Worm (Caenorhabditis elegans) whole organism, young adult: ENCODE results near the gene C18H9.1.
A peak's percentile ranks its signal among the peaks of the same experiment; 100 is the strongest.

ENCODE experiments used
- D2030.7 ChIP-seq: fragments of 200-800 bp; sonication (Bioruptor generic); IDR thresholded peaks from 2 replicates; pipeline ENCODE4 v1.3.6; 2022; ENCODE audit warnings: missing genetic modification reagents, missing genetic modification characterization, missing compliant biosample characterization
- F10E7.11 ChIP-seq: sonication (generic microtip); optimal IDR thresholded peaks from 2 replicates; lab custom pipeline; 2017; ENCODE audit warnings: mild to moderate bottlenecking, missing genetic modification characterization, moderate library complexity, missing compliant biosample characterization
- F22D6.2 ChIP-seq: sonication (generic microtip); optimal IDR thresholded peaks from 2 replicates; lab custom pipeline; 2016; ENCODE audit warnings: mild to moderate bottlenecking, missing genetic modification characterization, missing compliant biosample characterization
- F33H1.4 ChIP-seq: fragments of 200-800 bp; sonication (Bioruptor generic); IDR thresholded peaks from 2 replicates; pipeline ENCODE4 v1.3.6; 2022; ENCODE audit warnings: missing genetic modification reagents, missing genetic modification characterization, missing compliant biosample characterization
- K11D2.4 ChIP-seq: fragments of 200-800 bp; sonication (Bioruptor generic); IDR thresholded peaks from 2 replicates; pipeline ENCODE4 v1.3.6; 2022; ENCODE audit warnings: missing genetic modification reagents, missing genetic modification characterization, missing compliant biosample characterization
- Y53G8AR.9 ChIP-seq: fragments of 200-800 bp; sonication (Bioruptor generic); conservative IDR thresholded peaks from 2 replicates; pipeline ENCODE4 v1.3.6; 2022; ENCODE audit warnings: missing genetic modification reagents, missing genetic modification characterization, missing compliant biosample characterization
- ZK185.1 ChIP-seq: sonication (generic microtip); optimal IDR thresholded peaks from 2 replicates; lab custom pipeline; 2016; ENCODE audit warnings: mild to moderate bottlenecking, missing genetic modification characterization, missing compliant biosample characterization; ENCODE audit not compliant: poor library complexity, severe bottlenecking
- athp-1 ChIP-seq: sonication (generic microtip); optimal IDR thresholded peaks from 2 replicates; lab custom pipeline; 2017; ENCODE audit warnings: mild to moderate bottlenecking, missing genetic modification characterization, missing compliant biosample characterization
- attf-3 ChIP-seq: fragments of 200-800 bp; sonication (Bioruptor generic); conservative IDR thresholded peaks from 2 replicates; pipeline ENCODE4 v1.3.6; 2022; ENCODE audit warnings: missing genetic modification reagents, missing genetic modification characterization, missing compliant biosample characterization
- attf-5 ChIP-seq: fragments of 200-800 bp; sonication (Bioruptor generic); optimal IDR thresholded peaks from 2 replicates; lab custom pipeline; 2018; ENCODE audit warnings: mild to moderate bottlenecking, missing genetic modification characterization, missing compliant biosample characterization
- cebp-2 ChIP-seq: fragments of 200-800 bp; sonication (Bioruptor generic); IDR thresholded peaks from 2 replicates; pipeline ENCODE4 v1.3.6; 2022; ENCODE audit warnings: missing genetic modification characterization, missing compliant biosample characterization
- ceh-100 ChIP-seq: fragments of 200-800 bp; sonication (Bioruptor generic); IDR thresholded peaks from 2 replicates; pipeline ENCODE4 v1.3.6; 2022; ENCODE audit warnings: missing genetic modification reagents, missing genetic modification characterization, missing compliant biosample characterization
- ceh-27 ChIP-seq: fragments of 200-800 bp; sonication (Bioruptor generic); optimal IDR thresholded peaks from 2 replicates; lab custom pipeline; 2018; ENCODE audit warnings: mild to moderate bottlenecking, missing genetic modification characterization, moderate library complexity, missing compliant biosample characterization
- ceh-91 ChIP-seq: fragments of 200-800 bp; sonication (Bioruptor generic); IDR thresholded peaks from 2 replicates; pipeline ENCODE4 v1.3.6; 2022; ENCODE audit warnings: missing genetic modification reagents, missing genetic modification characterization, missing compliant biosample characterization
- chd-7 ChIP-seq: sonication (generic microtip); optimal IDR thresholded peaks from 2 replicates; lab custom pipeline; 2016; ENCODE audit warnings: mild to moderate bottlenecking, missing genetic modification characterization, moderate library complexity, missing compliant biosample characterization
- egl-18 ChIP-seq: fragments of 200-800 bp; sonication (Bioruptor generic); IDR thresholded peaks from 2 replicates; pipeline ENCODE4 v1.3.6; 2022; ENCODE audit warnings: missing genetic modification reagents, missing genetic modification characterization, missing compliant biosample characterization
- ekl-4 ChIP-seq: fragments of 200-800 bp; sonication (Bioruptor generic); IDR thresholded peaks from 2 replicates; pipeline ENCODE4 v1.3.6; 2022; ENCODE audit warnings: missing genetic modification reagents, missing genetic modification characterization, missing compliant biosample characterization
- him-1 ChIP-seq: sonication (generic microtip); optimal IDR thresholded peaks from 2 replicates; lab custom pipeline; 2016; ENCODE audit warnings: missing genotype, missing genetic modification reagents, missing genetic modification characterization, missing compliant biosample characterization
- hmg-1.2 ChIP-seq: fragments of 200-800 bp; sonication (Bioruptor generic); IDR thresholded peaks from 2 replicates; pipeline ENCODE4 v1.3.6; 2022; ENCODE audit warnings: missing genetic modification reagents, missing genetic modification characterization, missing compliant biosample characterization
- hmg-20 ChIP-seq: fragments of 200-800 bp; sonication (Bioruptor generic); IDR thresholded peaks from 2 replicates; pipeline ENCODE4 v1.3.6; 2022; ENCODE audit warnings: missing genetic modification reagents, missing genetic modification characterization, missing compliant biosample characterization
- hsf-1 ChIP-seq: fragments of 200-800 bp; sonication (Bioruptor generic); IDR thresholded peaks from 2 replicates; pipeline ENCODE4 v1.3.6; 2022; ENCODE audit warnings: missing genetic modification reagents, missing genetic modification characterization, missing compliant biosample characterization
- lag-1 ChIP-seq: fragments of 200-800 bp; sonication (Bioruptor generic); IDR thresholded peaks from 2 replicates; pipeline ENCODE4 v1.3.6; 2022; ENCODE audit warnings: missing genetic modification reagents, missing genetic modification characterization, missing compliant biosample characterization
- lir-1 ChIP-seq: fragments of 200-800 bp; sonication (Bioruptor generic); conservative IDR thresholded peaks from 2 replicates; pipeline ENCODE4 v1.3.6; 2022; ENCODE audit warnings: missing genetic modification reagents, missing genetic modification characterization, missing compliant biosample characterization
- madf-3 ChIP-seq: fragments of 200-800 bp; sonication (Bioruptor generic); IDR thresholded peaks from 2 replicates; pipeline ENCODE4 v1.3.6; 2022; ENCODE audit warnings: missing genetic modification reagents, missing genetic modification characterization, missing compliant biosample characterization
- madf-6 ChIP-seq: fragments of 200-800 bp; sonication (Bioruptor generic); IDR thresholded peaks from 2 replicates; pipeline ENCODE4 v1.3.6; 2022; ENCODE audit warnings: missing genetic modification reagents, missing genetic modification characterization, missing compliant biosample characterization
- madf-8 ChIP-seq: fragments of 200-800 bp; sonication (Bioruptor generic); conservative IDR thresholded peaks from 2 replicates; pipeline ENCODE4 v1.3.6; 2022; ENCODE audit warnings: missing genetic modification reagents, missing genetic modification characterization, missing compliant biosample characterization
- mcd-1 ChIP-seq: fragments of 200-800 bp; sonication (Bioruptor generic); IDR thresholded peaks from 2 replicates; pipeline ENCODE4 v1.3.6; 2022; ENCODE audit warnings: missing genetic modification reagents, missing genetic modification characterization, missing compliant biosample characterization
- nfya-2 ChIP-seq: fragments of 200-800 bp; sonication (Bioruptor generic); IDR thresholded peaks from 2 replicates; pipeline ENCODE4 v1.3.6; 2022; ENCODE audit warnings: missing genetic modification reagents, missing genetic modification characterization, missing compliant biosample characterization
- nhr-90 ChIP-seq: sonication (generic microtip); optimal IDR thresholded peaks from 2 replicates; lab custom pipeline; 2016; ENCODE audit warnings: missing genotype, mild to moderate bottlenecking, missing genetic modification characterization, missing compliant biosample characterization
- pha-4 ChIP-seq: fragments of 150-350 bp; sonication (generic microtip); optimal IDR thresholded peaks from 2 replicates; lab custom pipeline; 2014; ENCODE audit warnings: missing biosample characterization, missing genetic modification reagents, missing genetic modification characterization
- repo-1 ChIP-seq: sonication (generic microtip); optimal IDR thresholded peaks from 2 replicates; lab custom pipeline; 2017; ENCODE audit warnings: mild to moderate bottlenecking, missing genetic modification characterization, missing compliant biosample characterization
- sea-2 ChIP-seq: fragments of 200-800 bp; sonication (Bioruptor generic); IDR thresholded peaks from 2 replicates; pipeline ENCODE4 v1.3.6; 2022; ENCODE audit warnings: missing genetic modification characterization, missing compliant biosample characterization
- snpc-3.4 ChIP-seq: sonication (generic microtip); optimal IDR thresholded peaks from 2 replicates; lab custom pipeline; 2017; ENCODE audit warnings: missing genetic modification characterization, mild to moderate bottlenecking, missing compliant biosample characterization, antibody characterized with exemption, moderate library complexity, missing genotype, missing genetic modification reagents
- snpc-4 ChIP-seq, 5 experiments: fragments of 150-350 bp in 1 of 5; sonication (generic microtip) in 4 of 5; optimal IDR thresholded peaks; 2 replicates each; lab custom pipeline; 2014 to 2018; ENCODE audit warnings: missing genetic modification characterization in 5 of 5, missing biosample characterization in 3 of 5, antibody characterized with exemption in 2 of 5, mild to moderate bottlenecking in 2 of 5, missing compliant biosample characterization in 2 of 5, missing genotype in 2 of 5, moderate library complexity in 2 of 5, missing genetic modification reagents in 1 of 5
- tbp1 ChIP-seq: fragments of 200-800 bp; sonication (Bioruptor generic); optimal IDR thresholded peaks from 2 replicates; lab custom pipeline; 2018; ENCODE audit warnings: mild to moderate bottlenecking, missing genetic modification characterization, missing compliant biosample characterization
- tbx-9 ChIP-seq: sonication (generic microtip); optimal IDR thresholded peaks from 2 replicates; lab custom pipeline; 2016; ENCODE audit warnings: borderline replicate concordance, missing genetic modification characterization, inconsistent platforms, missing compliant biosample characterization
- tlf-1 ChIP-seq: fragments of 200-800 bp; sonication (Bioruptor generic); optimal IDR thresholded peaks from 2 replicates; lab custom pipeline; 2018; ENCODE audit warnings: mild to moderate bottlenecking, missing genetic modification characterization, missing compliant biosample characterization
- unc-130 ChIP-seq: sonication (generic microtip); optimal IDR thresholded peaks from 2 replicates; lab custom pipeline; 2016; ENCODE audit warnings: missing genetic modification reagents, missing genetic modification characterization, missing compliant biosample characterization
- unc-62 ChIP-seq: fragments of 150-350 bp; optimal IDR thresholded peaks from 2 replicates; lab custom pipeline; 2014; ENCODE audit warnings: missing biosample characterization, missing genetic modification reagents, missing genetic modification characterization
- ztf-18 ChIP-seq: sonication (generic microtip); optimal IDR thresholded peaks from 2 replicates; lab custom pipeline; 2016; ENCODE audit warnings: missing genotype, mild to moderate bottlenecking, missing genetic modification characterization, missing compliant biosample characterization
- ztf-22 ChIP-seq: fragments of 200-800 bp; sonication (Bioruptor generic); optimal IDR thresholded peaks from 2 replicates; lab custom pipeline; 2018; ENCODE audit warnings: mild to moderate bottlenecking, missing genetic modification characterization, moderate library complexity, missing compliant biosample characterization
- ztf-26 ChIP-seq: sonication (generic microtip); optimal IDR thresholded peaks from 2 replicates; lab custom pipeline; 2017; ENCODE audit warnings: missing genetic modification characterization, missing compliant biosample characterization

Gene C18H9.1

DNA sequence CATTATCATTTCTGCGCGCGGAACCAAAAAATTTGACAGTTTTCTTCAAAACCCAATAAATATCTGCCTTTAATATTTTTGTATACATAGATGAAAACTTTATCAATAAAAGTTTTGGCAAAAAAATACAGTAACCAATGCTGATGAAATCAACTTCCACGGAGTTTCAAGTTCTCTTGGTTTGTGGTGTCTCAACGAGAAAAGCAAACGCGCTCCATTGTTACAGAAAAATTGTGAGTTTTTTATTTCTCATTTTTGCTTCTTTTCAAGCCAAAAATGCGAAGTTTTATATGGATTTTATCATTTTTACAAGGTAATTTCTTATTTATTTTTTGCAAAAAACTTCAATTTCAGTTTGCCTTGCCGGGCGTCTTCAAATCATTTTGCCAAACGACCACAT lies 35.8 kb downstream of the C18H9.1 start, which contains the start of gene T14B4.3 (continued):
- TF ChIP-seq chd-7 (tag; lab: Kevin White, UChicago) (no peak), ceh-27 (GFP tag; lab: Kevin White, UChicago) (peak; percentile 53), ceh-100 (GFP tag; lab: Robert Waterston, UW) (peak; percentile 97), ztf-22 (GFP tag; lab: Kevin White, UChicago) (no peak), tlf-1 (no peak), mcd-1 (GFP tag; lab: Robert Waterston, UW) (peak; percentile 92), attf-5 (GFP tag; lab: Kevin White, UChicago) (peak; percentile 67), lag-1 (GFP tag; lab: Robert Waterston, UW) (no peak), snpc-3.4 (peak; percentile 20), attf-3 (GFP tag; lab: Robert Waterston, UW) (peak; percentile 56; the same call in 1 of the 2 replicates), pha-4 (tag; lab: Kevin White, UChicago) (no peak), sea-2 (GFP tag; lab: Robert Waterston, UW) (no peak), repo-1 (tag; lab: Kevin White, UChicago) (no peak), tbx-9 (tag; lab: Kevin White, UChicago) (no peak), F33H1.4 (GFP tag; lab: Robert Waterston, UW) (peak; percentile 25; the same call in 1 of the 2 replicates), snpc-4 (GFP tag; optimal IDR thresholded peaks at IDR 0.05; lab: Kevin White, UChicago) (no peak), snpc-4 (tag; optimal IDR thresholded peaks at IDR 0.05; lab: Kevin White, UChicago) (peak in 1 of 4 experiments; percentile 20), ztf-26 (tag; lab: Kevin White, UChicago) (no peak), ZK185.1 (peak; percentile 24), Y53G8AR.9 (GFP tag; lab: Robert Waterston, UW) (no peak), F10E7.11 (no peak), F22D6.2 (no peak), ceh-91 (GFP tag; lab: Robert Waterston, UW) (no peak), unc-62 (no peak), D2030.7 (GFP tag; lab: Robert Waterston, UW) (peak; percentile 50), unc-130 (GFP tag; lab: Kevin White, UChicago) (peak; percentile 38), madf-8 (GFP tag; lab: Robert Waterston, UW) (no peak), cebp-2 (GFP tag; lab: Robert Waterston, UW) (no peak), nfya-2 (GFP tag; lab: Robert Waterston, UW) (no peak), egl-18 (GFP tag; lab: Robert Waterston, UW) (no peak), tbp1 (GFP tag; lab: Kevin White, UChicago) (no peak), him-1 (tag; lab: Kevin White, UChicago) (no peak), nhr-90 (tag; lab: Kevin White, UChicago) (no peak), lir-1 (GFP tag; lab: Robert Waterston, UW) (0 out of 2 replicates have a peak, but pooled peaks have one; percentile 24)

DNA sequence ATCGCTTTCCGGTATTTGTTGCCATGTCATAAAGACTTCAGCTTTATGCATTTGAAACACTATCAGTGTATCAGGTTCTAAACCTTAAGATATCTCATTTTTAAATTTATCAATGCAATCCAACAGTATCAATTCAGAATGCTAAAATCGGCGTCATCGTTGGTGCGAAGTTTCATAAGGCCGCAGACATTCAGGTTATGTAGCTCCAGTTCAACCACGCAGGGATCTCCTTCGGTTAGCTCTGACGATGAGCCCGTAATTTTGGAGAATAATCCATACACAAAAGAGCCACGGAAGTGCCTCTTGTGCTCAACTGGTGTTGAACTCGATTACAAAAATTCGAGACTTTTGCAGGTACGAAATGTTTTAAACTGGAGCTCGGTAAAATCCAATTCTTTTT lies 37.2 kb downstream of the C18H9.1 start, which contains the start of gene mrps-18.C:
Gene mrps-18.C (plus strand): TSS at position 138 of the 400 bp plus-strand sequence.
- TF ChIP-seq K11D2.4 (GFP tag; lab: Robert Waterston, UW) (no peak), madf-6 (GFP tag; lab: Robert Waterston, UW) (peak; percentile 47), repo-1 (tag; lab: Kevin White, UChicago) (peak; percentile 36), athp-1 (tag; lab: Kevin White, UChicago) (peak; percentile 22), ztf-18 (no peak), hmg-20 (GFP tag; lab: Robert Waterston, UW) (0 out of 2 replicates have a peak, but pooled peaks have one; percentile 3), mcd-1 (GFP tag; lab: Robert Waterston, UW) (0 out of 2 replicates have a peak, but pooled peaks have one; percentile 30), hmg-1.2 (GFP tag; lab: Robert Waterston, UW) (0 out of 2 replicates have a peak, but pooled peaks have one; percentile 15), hsf-1 (GFP tag; lab: Robert Waterston, UW) (0 out of 2 replicates have a peak, but pooled peaks have one; percentile 27), madf-3 (0 out of 2 replicates have a peak, but pooled peaks have one; percentile 7), ekl-4 (GFP tag; lab: Robert Waterston, UW) (peak; percentile 56)
- TF ChIP-seq, all 124 proteins: peak for 9
